Fruit fly (Drosophila melanogaster) whole organism, larva: ENCODE results near the gene CG34293.

Source experiments
- noc ChIP-seq: fragments of 200-800 bp; sonication (Bioruptor generic); optimal IDR thresholded peaks from 3 replicates; lab custom pipeline; 2019; ENCODE audit warnings: missing biosample characterization, mild to moderate bottlenecking, missing genetic modification characterization, moderate library complexity

Gene CG34293

DNA sequence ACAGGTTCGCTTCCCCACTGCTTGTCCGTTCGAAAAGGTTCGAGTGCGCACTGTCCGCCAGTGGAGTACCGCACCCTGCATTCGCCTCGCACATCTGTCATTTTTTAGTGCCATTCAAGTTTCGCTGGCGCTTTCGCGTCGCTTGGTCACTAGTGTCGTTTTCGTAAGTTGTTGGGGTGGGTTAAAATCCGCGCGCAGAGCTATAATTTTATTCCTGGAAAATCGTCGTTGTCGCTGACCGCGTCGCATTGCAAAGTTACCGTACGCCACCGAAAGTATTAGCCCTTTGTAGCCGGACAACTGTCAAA, 13.9 kb downstream of the CG34293 start, which contains the start of gene Men-b:
Gene Men-b, plus strand, starts transcription at position 147 of the 308 bp plus-strand sequence.
- no peak for TF ChIP-seq noc (tag; lab: Kevin White, UChicago)

DNA sequence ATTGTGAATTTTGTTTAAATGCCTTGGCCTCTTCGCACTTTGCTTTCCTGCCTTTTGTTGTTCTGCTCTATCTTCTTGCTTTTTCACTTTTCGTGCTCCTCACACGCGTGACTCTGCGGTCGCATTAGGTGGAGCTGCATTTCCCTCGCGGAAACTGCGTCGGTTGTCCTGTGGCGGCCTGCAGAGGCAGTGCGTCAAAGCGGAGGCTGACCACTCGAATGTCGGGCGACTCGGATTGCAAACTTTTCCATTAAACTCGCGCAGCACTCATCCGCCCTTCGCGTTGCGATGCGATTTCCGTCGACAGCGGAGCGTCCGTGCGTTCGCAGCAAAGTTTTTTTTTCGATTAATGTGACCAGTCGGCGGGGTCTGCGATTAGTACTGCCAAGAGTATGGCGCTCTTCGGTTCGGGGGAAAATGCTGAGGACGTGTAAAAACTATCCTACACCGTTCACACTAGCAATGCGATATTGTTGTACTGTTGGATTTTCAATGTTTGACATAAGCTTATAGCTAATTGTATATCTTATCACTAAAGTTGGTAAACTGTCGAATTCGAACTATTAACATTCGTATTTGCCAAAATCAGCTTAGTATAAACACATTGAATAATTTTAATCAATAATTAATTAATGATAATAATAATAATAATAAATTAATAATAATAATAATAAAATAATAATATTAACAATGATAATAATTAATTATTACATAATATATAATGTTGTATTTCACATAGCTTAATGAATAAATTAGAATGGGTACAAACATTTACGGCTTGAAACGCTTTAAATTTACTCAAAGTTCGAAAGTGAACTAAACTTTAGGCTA, 14.5 kb downstream of the CG34293 start, which contains the start of gene CG6051:
Gene CG6051, minus strand, starts transcription at position 385 of the 831 bp plus-strand sequence.
- TF ChIP-seq noc (tag; lab: Kevin White, UChicago), result peak; percentile 46

DNA sequence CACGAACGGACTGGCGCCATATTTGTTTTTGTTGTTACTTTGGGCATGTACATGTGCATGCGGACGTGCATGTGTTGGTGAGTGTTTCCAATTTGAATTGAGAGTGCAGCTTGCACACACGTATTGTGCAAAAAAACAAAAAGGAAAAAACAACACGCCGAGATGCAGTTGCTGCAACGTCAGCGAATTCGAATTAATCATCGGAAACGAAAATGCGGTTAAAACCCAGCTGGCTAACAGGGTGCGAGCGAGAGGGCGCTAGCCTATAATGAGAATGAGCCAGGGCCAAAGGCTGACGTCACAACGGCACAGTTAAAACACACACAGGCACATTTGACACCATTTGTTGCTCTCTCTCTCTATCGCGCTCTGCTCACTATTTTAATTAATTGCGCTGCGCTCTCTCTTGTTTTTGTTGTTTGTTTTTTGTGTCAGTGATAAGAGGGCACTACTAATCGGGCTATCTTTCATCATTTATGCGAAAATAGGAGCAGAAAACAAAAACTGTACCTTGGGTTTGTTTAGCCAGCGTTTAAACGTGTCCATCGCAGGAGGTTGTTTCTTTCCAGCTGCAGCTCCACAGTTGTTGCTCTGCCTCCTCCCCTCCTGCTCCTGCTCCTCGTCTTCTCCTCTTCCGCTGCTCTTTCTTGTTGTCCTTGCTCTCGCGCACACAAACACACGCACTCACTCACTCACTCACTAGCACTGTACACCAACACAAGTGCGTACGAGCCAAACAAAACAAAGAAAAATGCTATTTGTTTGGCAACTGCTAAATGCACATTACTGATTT, 15.3 kb downstream of the CG34293 start:
- TF ChIP-seq noc (tag; lab: Kevin White, UChicago), result no peak

DNA sequence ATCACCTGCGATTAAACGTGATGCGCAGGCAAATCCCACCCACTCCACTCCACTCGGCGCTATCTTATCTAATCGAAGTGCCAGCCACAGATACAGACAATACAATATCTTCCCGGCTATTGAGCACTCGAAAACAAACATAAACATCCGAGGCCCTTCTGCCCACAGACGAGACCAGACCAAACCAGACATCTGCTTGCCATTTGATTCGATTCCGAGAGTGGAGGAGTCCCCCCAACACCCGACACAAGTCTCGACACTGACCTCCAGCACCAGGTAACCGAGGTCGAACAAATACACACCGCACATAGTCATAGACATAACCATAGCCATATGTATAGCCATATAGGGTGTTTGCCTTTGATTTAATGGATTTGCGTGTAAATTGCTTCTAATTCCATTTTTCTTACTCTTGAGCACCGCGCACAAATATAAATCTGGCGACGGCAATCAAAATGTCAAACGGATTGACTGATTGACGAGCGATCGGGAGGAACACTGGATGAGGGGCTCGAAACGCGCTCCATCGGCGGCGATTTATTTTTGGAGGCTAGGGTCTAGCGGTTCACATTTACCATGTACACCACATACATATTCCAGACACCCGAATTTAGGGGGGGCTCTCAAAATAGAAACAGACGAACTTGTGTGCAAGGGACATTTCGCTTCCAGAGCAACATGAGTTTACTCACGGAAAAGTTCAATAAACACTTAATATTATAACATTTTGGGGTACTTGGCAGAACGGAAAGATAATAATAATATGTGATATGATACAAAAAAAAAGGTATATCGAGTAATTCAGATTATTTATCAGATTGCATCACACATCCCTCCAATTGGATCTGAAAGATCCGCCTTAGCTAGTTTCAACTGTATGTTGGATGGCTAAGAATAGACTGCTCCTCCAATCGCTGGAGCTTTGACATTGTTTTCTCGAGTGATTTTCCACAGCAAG, 16.3 kb downstream of the CG34293 start:
- TF ChIP-seq noc (tag; lab: Kevin White, UChicago), result peak; percentile 6

DNA sequence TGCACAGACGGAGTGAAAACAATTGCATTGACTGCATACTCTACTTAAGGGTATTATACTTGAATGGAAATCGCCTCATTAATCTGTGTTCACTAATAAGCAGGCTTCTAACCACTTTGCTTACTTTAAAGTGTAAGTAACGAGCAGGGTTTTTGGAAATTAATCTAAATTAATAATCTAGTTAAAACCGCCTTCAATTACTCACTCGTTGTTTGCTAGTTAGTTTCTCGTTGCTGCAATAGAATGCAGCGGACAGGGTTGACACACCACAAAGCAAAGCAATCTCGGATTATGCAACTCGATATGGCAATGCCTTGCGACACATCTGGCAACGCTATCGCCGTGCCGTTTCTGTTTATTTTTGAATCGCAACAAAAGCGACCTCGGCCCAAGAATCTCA, 25.4 kb downstream of the CG34293 start:
- no peak for TF ChIP-seq noc (tag; lab: Kevin White, UChicago)

DNA sequence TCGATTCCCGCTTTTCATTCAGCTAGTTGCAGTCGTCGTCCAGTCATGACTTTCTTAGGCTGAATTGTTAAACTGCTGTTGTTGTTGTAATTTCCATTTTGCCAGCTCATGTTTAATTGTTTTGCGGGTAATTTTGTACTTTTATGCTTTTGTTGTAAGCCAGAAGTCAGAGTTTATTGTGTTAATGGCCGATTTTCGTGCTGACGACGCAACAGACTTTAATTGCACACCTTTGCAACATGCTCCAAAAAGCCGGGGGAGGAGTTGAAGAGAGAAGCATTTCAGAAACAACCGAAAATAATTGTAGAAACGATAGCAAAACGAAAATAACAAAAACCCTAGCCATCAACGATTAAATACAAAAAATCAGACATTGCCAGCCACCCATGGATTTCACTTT, 26.7 kb downstream of the CG34293 start:
- TF ChIP-seq noc (tag; lab: Kevin White, UChicago), result no peak

DNA sequence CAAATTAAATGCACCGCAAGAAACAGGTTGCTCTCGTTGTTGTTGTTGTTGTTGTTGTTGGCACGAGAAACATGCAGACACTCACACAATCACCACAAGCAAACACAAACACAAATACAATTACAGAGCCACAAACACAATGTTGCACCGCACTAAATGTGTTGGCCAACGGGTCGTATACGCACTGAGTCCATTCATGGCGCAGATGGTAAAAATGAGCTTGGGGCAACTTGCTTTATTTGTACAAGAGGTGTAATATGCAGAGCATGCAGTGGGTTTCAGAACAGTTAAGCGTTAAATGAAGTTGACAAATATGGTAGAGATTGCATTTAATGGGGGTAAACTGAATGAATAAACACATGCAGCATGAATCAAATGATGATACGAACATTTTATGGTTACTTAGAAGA, 27.5 kb downstream of the CG34293 start:
- TF ChIP-seq noc (tag; lab: Kevin White, UChicago), result no peak

DNA sequence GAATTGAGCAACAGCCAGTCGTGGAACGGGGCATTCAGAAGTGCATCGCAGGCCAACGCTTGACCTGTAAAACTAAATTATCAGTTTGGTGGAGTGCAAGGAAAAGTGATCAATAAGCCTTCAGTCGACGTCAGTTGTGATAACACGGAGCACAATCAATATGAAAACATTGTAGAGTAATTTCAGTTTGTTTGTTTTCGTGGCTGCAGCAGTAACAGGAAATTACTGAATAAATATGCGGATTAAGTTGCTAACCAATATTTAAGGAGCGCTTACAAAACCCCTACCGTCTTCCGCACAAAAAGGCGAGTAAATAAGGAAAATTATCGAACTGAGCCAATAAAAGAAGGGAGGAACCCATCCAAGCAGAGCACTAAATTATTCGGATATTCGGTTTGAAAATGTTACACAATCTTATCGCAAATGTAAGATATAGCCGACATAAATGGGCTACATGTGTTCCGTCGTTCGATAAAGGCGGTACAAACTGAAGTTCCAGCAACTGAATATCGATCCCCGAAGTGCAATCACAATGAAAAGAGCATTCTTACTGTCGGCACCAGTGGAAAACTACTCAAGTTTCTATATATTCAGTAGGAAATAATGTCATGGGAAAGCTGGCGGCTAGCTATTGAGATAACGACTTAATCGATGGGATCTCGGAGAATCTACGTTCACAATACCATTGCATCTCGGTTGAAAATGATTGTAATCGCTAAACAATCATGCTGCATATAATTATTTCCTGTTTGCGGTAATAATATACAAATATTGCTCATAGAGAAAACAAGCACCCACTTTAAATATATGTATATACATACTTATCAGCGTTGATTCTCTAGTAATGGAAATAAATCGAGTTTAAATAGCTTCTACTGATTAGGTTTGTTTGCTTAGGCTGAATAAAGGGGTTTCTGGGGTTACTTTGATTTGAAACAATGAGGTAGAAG, 29.4 kb downstream of the CG34293 start:
- no peak for TF ChIP-seq noc (tag; lab: Kevin White, UChicago)

DNA sequence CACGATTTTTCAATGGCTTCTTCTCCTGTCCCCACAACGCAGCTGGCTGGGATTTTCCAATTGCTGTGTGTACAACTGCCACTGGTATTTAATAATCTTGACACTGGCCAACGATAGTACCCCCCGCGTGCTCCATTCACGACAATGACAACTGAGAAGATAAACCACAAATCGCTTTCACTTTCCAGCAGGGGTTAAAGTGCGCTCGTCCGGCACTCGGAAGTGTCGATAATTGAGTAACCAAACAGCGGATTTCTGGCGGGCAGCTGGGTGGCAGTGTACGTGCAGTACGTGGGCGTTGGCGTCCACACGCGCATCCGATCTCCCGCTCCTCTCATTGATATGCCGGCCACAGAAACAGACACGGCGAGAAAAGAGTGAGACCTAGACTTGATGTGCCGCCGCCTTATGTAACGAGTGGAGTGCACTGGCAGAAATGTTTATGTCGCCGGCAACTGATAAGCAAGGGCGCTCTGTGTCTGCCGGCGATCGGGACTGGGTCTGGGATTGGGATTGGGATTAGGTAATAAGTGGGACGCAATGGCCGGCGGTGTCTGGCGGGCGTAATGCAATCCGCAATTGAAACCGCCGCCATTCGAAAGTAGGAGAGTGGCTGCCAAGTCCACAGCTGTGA, 30.5 kb downstream of the CG34293 start:
- TF ChIP-seq noc (tag; lab: Kevin White, UChicago), result no peak

DNA sequence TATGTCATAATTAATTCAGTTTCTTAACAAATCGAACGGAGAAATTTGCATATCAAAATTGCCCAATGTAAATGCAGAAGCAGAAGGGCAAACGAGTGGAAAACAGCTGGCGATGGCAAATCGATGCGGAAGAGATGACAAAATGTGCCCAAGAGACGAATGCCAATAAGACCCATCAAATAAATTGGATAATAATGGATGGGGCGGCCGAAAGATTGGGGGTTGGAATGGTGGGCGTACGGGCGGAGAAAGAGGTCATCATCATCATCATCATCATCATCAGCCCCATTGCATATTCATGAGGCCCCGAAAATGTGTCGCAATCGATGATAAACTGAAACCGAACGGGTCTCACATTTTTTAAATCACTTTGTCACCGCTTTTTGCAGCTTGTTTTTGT, 31.4 kb downstream of the CG34293 start:
- TF ChIP-seq noc (tag; lab: Kevin White, UChicago), result no peak

DNA sequence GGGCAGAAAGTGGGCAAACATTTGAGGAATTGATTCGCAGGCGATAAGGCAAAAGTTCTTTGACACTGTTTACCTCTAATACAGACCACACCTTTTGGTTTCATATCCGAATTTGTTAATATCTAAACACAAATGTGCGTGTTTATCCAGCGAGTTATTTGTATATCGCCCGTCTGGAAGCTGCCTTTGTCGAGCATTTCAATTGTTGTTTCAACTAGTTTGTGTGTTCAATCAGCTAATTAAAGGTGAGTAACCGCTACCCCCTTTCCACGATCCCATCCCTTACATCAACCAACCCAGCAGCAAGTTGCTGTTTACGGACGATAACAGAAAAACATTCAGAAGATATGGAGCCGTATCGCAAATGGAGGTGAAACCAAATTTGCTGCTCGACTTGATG, 34.0 kb downstream of the CG34293 start:
- peak; percentile 62 for TF ChIP-seq noc (tag; lab: Kevin White, UChicago)

DNA sequence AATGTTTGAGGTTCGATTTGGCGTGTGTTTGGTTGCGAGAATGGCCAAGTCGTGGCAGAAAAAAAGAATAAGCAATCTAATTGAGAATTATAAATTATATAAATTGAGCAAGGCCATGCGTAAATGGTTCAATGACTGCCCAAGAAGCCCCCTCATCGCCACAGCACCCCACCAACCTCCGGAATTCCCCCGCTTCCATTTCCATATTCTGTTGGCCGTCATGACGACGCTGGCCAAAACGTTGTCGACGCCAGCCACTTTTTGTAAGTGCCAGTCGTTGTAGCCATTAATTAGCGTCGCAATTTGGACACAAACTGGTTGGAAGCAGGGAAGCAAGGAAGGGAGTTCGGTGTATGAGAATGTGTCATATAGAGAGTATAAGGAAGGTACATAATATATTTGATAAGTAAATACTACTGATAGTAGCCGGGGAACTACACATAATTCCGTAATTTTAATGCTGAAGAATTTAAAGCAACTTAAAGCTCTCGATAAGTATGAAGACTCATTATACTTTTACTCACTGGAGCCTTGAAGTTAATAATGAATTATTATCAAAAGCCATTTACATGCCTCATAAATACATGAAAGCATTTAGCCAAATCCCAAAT, 34.7 kb downstream of the CG34293 start:
- no peak for TF ChIP-seq noc (tag; lab: Kevin White, UChicago)

DNA sequence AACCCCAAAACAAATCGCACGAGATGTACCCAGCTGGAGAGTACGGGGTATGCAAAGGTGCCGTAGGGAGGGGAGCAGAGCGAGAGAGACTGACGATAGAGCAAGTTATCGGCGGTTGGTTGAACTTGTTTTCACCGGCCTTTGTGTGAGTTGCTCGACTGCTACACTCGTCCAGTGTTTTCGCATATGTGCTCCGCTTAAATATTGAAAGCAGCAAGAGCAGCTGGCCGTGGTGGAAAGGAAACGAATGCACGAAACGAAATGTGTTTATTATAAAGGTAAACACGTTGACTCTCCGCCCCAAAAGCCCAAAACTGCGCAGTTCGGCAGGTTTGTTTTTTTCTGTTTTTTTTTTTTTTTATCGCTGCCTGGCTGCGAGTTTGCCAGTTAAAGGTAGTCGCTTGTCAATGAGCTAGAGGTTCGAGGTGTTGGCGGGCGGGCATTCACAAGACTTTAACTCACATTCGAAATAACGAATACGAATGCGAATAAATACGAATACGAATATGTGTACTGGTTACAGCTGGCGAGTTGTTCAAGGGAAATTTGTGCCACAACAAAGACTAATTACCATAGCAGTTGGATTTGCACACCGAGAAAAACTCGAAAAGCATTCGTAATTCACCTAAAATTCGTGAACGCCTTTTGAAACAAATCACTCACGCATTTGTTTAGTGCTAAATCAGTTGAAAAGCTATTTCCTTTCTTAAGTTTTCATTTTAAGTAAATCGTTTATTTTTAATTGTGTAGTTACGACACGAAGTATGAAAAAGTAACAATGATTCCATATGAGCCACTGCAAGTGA, 35.6 kb downstream of the CG34293 start:
- TF ChIP-seq noc (tag; lab: Kevin White, UChicago), result no peak
